In genomic region chrX:11289925-11290324, ce11 we compare ENCODE assay signal across 5 worm cellular contexts.
TF ChIP-seq lines count a peak whose summit lies in the region.

No protein-coding gene starts in this region.

TF ChIP-seq in whole organism, L1 larva, 84 proteins besides CTCF, POLR2A, EP300 and RAD21:
- no peak for TF ChIP-seq aly-2 (tag; optimal IDR thresholded peaks at IDR 0.05; lab: Kevin White, UChicago)
- peak; percentile 53 for TF ChIP-seq elt-2 (tag; optimal IDR thresholded peaks at IDR 0.05; lab: Kevin White, UChicago)
TF ChIP-seq in whole organism, L1 larva: peak in this region for 1.

TF ChIP-seq in whole organism, L2 larva, 48 proteins besides CTCF, POLR2A, EP300 and RAD21:
- TF ChIP-seq sma-9 (GFP tag; optimal IDR thresholded peaks at IDR 0.05; lab: Kevin White, UChicago) = peak; percentile 19
- TF ChIP-seq sma-9 (tag; optimal IDR thresholded peaks at IDR 0.05; lab: Kevin White, UChicago) = no peak
- TF ChIP-seq snpc-4 (tag; optimal IDR thresholded peaks at IDR 0.05; lab: Kevin White, UChicago) = no peak
- no peak for TF ChIP-seq ceh-82 (tag; optimal IDR thresholded peaks at IDR 0.05; lab: Kevin White, UChicago)
- TF ChIP-seq crh-2 (tag; optimal IDR thresholded peaks at IDR 0.05; lab: Kevin White, UChicago) = no peak
- TF ChIP-seq sma-3 (GFP tag; optimal IDR thresholded peaks at IDR 0.05; lab: Kevin White, UChicago) = no peak
- peak; percentile 87 for TF ChIP-seq fos-1 (tag; optimal IDR thresholded peaks at IDR 0.05; lab: Kevin White, UChicago)
- no peak for TF ChIP-seq F13H6.1 (tag; optimal IDR thresholded peaks at IDR 0.05; lab: Kevin White, UChicago)
- TF ChIP-seq skn-1 (tag; optimal IDR thresholded peaks at IDR 0.05; lab: Kevin White, UChicago) = peak; percentile 16
TF ChIP-seq in whole organism, L2 larva: peak in this region for 3.

TF ChIP-seq in whole organism, L3 larva, 47 proteins besides CTCF, POLR2A, EP300 and RAD21:
- no peak for TF ChIP-seq nhr-67 (tag; optimal IDR thresholded peaks at IDR 0.05; lab: Kevin White, UChicago)
- no peak for TF ChIP-seq ceh-9 (tag; optimal IDR thresholded peaks at IDR 0.05; lab: Kevin White, UChicago)
- TF ChIP-seq mml-1 (tag; optimal IDR thresholded peaks at IDR 0.05; lab: Kevin White, UChicago) = no peak
- no peak for TF ChIP-seq zag-1 (tag; optimal IDR thresholded peaks at IDR 0.05; lab: Kevin White, UChicago)
- TF ChIP-seq jun-1 (tag; optimal IDR thresholded peaks at IDR 0.05; lab: Kevin White, UChicago) = peak; percentile 6
- TF ChIP-seq ZK546.5 (tag; optimal IDR thresholded peaks at IDR 0.05; lab: Kevin White, UChicago) = no peak
- TF ChIP-seq elt-2 (tag; optimal IDR thresholded peaks at IDR 0.05; lab: Kevin White, UChicago) = peak; percentile 86
- no peak for TF ChIP-seq eor-1 (tag; optimal IDR thresholded peaks at IDR 0.05; lab: Kevin White, UChicago)
- no peak for TF ChIP-seq nfya-1 (tag; optimal IDR thresholded peaks at IDR 0.05; lab: Kevin White, UChicago; ENCODE audit: insufficient read depth)
- TF ChIP-seq pha-4 (tag; optimal IDR thresholded peaks at IDR 0.05; lab: Kevin White, UChicago) = no peak
- no peak for TF ChIP-seq nhr-237 (tag; optimal IDR thresholded peaks at IDR 0.05; lab: Kevin White, UChicago)
- no peak for TF ChIP-seq ceh-28 (tag; optimal IDR thresholded peaks at IDR 0.05; lab: Kevin White, UChicago)
- TF ChIP-seq fkh-2 (tag; optimal IDR thresholded peaks at IDR 0.05; lab: Kevin White, UChicago) = no peak
- TF ChIP-seq pqm-1 (tag; optimal IDR thresholded peaks at IDR 0.05; lab: Kevin White, UChicago) = peak; percentile 59

TF ChIP-seq in whole organism, L4 larva, 104 proteins besides CTCF, POLR2A, EP300 and RAD21:
- no peak for TF ChIP-seq rbr-2 (tag; optimal IDR thresholded peaks at IDR 0.05; lab: Kevin White, UChicago)
- TF ChIP-seq daf-16 (GFP tag; optimal IDR thresholded peaks at IDR 0.05; lab: Kevin White, UChicago) = no peak
- peak; percentile 86 for TF ChIP-seq daf-16 (tag; optimal IDR thresholded peaks at IDR 0.05; lab: Kevin White, UChicago)
- peak; percentile 19 for TF ChIP-seq hlh-11 (tag; optimal IDR thresholded peaks at IDR 0.05; lab: Kevin White, UChicago)
- TF ChIP-seq dve-1 (tag; optimal IDR thresholded peaks at IDR 0.05; lab: Kevin White, UChicago; ENCODE audit: insufficient read depth) = peak; percentile 6
- TF ChIP-seq nhr-28 (tag; optimal IDR thresholded peaks at IDR 0.05; lab: Kevin White, UChicago) = peak; percentile 81
- TF ChIP-seq D1046.2 (GFP tag; IDR thresholded peaks at IDR 0.05; lab: Robert Waterston, UW) = no peak
- TF ChIP-seq pqm-1 (tag; optimal IDR thresholded peaks at IDR 0.05; lab: Kevin White, UChicago) = peak; percentile 78
- TF ChIP-seq ztf-11 (tag; optimal IDR thresholded peaks at IDR 0.05; lab: Kevin White, UChicago) = no peak

TF ChIP-seq in whole organism, late embryonic, 69 proteins besides CTCF, POLR2A, EP300 and RAD21:
- TF ChIP-seq elt-2 (tag; optimal IDR thresholded peaks at IDR 0.05; lab: Kevin White, UChicago) (peak; percentile 77), unc-86 (tag; optimal IDR thresholded peaks at IDR 0.05; lab: Kevin White, UChicago) (no peak)

Comparison
In these comparisons a context has a peak if more than half of its experiments do, and no peak if none do; other contexts are left out.
1. Of the 29 proteins assayed by ChIP-seq in both whole organism, L4 larva and whole organism, L1 larva: peak only in whole organism, L4 larva: nhr-28 and pqm-1; only in whole organism, L1 larva: none; in both: none; in neither: 27.